Fruit fly (Drosophila melanogaster) whole organism: ENCODE data around the gene CG46310.

Source experiments
- CG8478 ChIP-seq: fragments of >200 bp; optimal IDR thresholded peaks from 2 replicates; lab custom pipeline; 2018; ENCODE audit warnings: inconsistent platforms
- Dll ChIP-seq: fragments of >200 bp; optimal IDR thresholded peaks from 2 replicates; lab custom pipeline; 2017
- psq ChIP-seq: fragments of >200 bp; optimal IDR thresholded peaks from 2 replicates; lab custom pipeline; 2017
- usp ChIP-seq: fragments of >200 bp; optimal IDR thresholded peaks from 2 replicates; lab custom pipeline; 2017; ENCODE audit warnings: missing biosample characterization, missing genetic modification characterization, mixed read lengths

- TF ChIP-seq psq (lab: Kevin White, UChicago) = no peak
- no peak for TF ChIP-seq CG8478
- no peak for TF ChIP-seq usp (GFP tag; lab: Kevin White, UChicago)
- no peak for TF ChIP-seq Dll
Measured at dm6 chr3R:23134690-23135089, 39.0 kb upstream of the CG46310 start.
